Worm (Caenorhabditis elegans) whole organism, young adult: ENCODE measurements around the gene flp-2.

Experiments
- C06A6.2 ChIP-seq: fragments of 200-800 bp; sonication (Bioruptor generic); conservative IDR thresholded peaks from 2 replicates; pipeline ENCODE4 v1.3.6; 2022; ENCODE audit warnings: missing genetic modification characterization, missing compliant biosample characterization
- F23B12.7 ChIP-seq: sonication (generic microtip); optimal IDR thresholded peaks from 2 replicates; lab custom pipeline; 2017; ENCODE audit warnings: missing genetic modification characterization, mild to moderate bottlenecking, missing compliant biosample characterization, antibody characterized with exemption, moderate library complexity; ENCODE audit not compliant: insufficient read depth
- F37B4.10 ChIP-seq: fragments of 200-800 bp; sonication (Bioruptor generic); IDR thresholded peaks from 2 replicates; pipeline ENCODE4 v1.3.6; 2022; ENCODE audit warnings: missing genetic modification characterization, missing compliant biosample characterization
- K11D2.4 ChIP-seq: fragments of 200-800 bp; sonication (Bioruptor generic); IDR thresholded peaks from 2 replicates; pipeline ENCODE4 v1.3.6; 2022; ENCODE audit warnings: missing genetic modification reagents, missing genetic modification characterization, missing compliant biosample characterization
- akir-1 ChIP-seq: fragments of 200-800 bp; sonication (Bioruptor generic); optimal IDR thresholded peaks from 2 replicates; lab custom pipeline; 2018; ENCODE audit warnings: mild to moderate bottlenecking, missing genetic modification characterization, moderate library complexity, missing compliant biosample characterization
- aptf-3 ChIP-seq: fragments of 200-800 bp; sonication (Bioruptor generic); IDR thresholded peaks from 2 replicates; pipeline ENCODE4 v1.3.6; 2022; ENCODE audit warnings: missing genetic modification characterization, missing compliant biosample characterization
- atf-7 ChIP-seq: sonication (generic microtip); optimal IDR thresholded peaks from 2 replicates; lab custom pipeline; 2017; ENCODE audit warnings: mild to moderate bottlenecking, missing genetic modification characterization, missing compliant biosample characterization
- attf-3 ChIP-seq: fragments of 200-800 bp; sonication (Bioruptor generic); conservative IDR thresholded peaks from 2 replicates; pipeline ENCODE4 v1.3.6; 2022; ENCODE audit warnings: missing genetic modification reagents, missing genetic modification characterization, missing compliant biosample characterization
- ccch-3 ChIP-seq: fragments of 200-800 bp; sonication (Bioruptor generic); optimal IDR thresholded peaks from 2 replicates; lab custom pipeline; 2018; ENCODE audit warnings: mild to moderate bottlenecking, missing genetic modification characterization, missing compliant biosample characterization
- cebp-2 ChIP-seq: fragments of 200-800 bp; sonication (Bioruptor generic); IDR thresholded peaks from 2 replicates; pipeline ENCODE4 v1.3.6; 2022; ENCODE audit warnings: missing genetic modification characterization, missing compliant biosample characterization
- ceh-100 ChIP-seq: fragments of 200-800 bp; sonication (Bioruptor generic); IDR thresholded peaks from 2 replicates; pipeline ENCODE4 v1.3.6; 2022; ENCODE audit warnings: missing genetic modification reagents, missing genetic modification characterization, missing compliant biosample characterization
- ceh-79 ChIP-seq: sonication (generic microtip); optimal IDR thresholded peaks from 2 replicates; lab custom pipeline; 2017; ENCODE audit warnings: mild to moderate bottlenecking, missing genetic modification characterization, missing compliant biosample characterization
- ceh-91 ChIP-seq: fragments of 200-800 bp; sonication (Bioruptor generic); IDR thresholded peaks from 2 replicates; pipeline ENCODE4 v1.3.6; 2022; ENCODE audit warnings: missing genetic modification reagents, missing genetic modification characterization, missing compliant biosample characterization
- chd-7 ChIP-seq: sonication (generic microtip); optimal IDR thresholded peaks from 2 replicates; lab custom pipeline; 2016; ENCODE audit warnings: mild to moderate bottlenecking, missing genetic modification characterization, moderate library complexity, missing compliant biosample characterization
- dox-1 ChIP-seq: fragments of 200-800 bp; sonication (Bioruptor generic); IDR thresholded peaks from 2 replicates; pipeline ENCODE4 v1.3.6; 2022; ENCODE audit warnings: missing genetic modification reagents, missing genetic modification characterization, missing compliant biosample characterization
- dpff-1 ChIP-seq: sonication (generic microtip); optimal IDR thresholded peaks from 2 replicates; lab custom pipeline; 2017; ENCODE audit warnings: mild to moderate bottlenecking, missing genetic modification characterization, missing compliant biosample characterization
- egrh-3 ChIP-seq: fragments of 200-800 bp; sonication (Bioruptor generic); IDR thresholded peaks from 2 replicates; pipeline ENCODE4 v1.3.6; 2022; ENCODE audit warnings: missing genetic modification reagents, missing genetic modification characterization, missing compliant biosample characterization
- gei-17 ChIP-seq: fragments of 200-800 bp; sonication (Bioruptor generic); optimal IDR thresholded peaks from 2 replicates; lab custom pipeline; 2018; ENCODE audit warnings: mild to moderate bottlenecking, missing genetic modification characterization, missing compliant biosample characterization
- him-1 ChIP-seq: sonication (generic microtip); optimal IDR thresholded peaks from 2 replicates; lab custom pipeline; 2016; ENCODE audit warnings: missing genotype, missing genetic modification reagents, missing genetic modification characterization, missing compliant biosample characterization
- hmg-20 ChIP-seq: fragments of 200-800 bp; sonication (Bioruptor generic); IDR thresholded peaks from 2 replicates; pipeline ENCODE4 v1.3.6; 2022; ENCODE audit warnings: missing genetic modification reagents, missing genetic modification characterization, missing compliant biosample characterization
- let-526 ChIP-seq: fragments of 200-800 bp; sonication (Bioruptor generic); IDR thresholded peaks from 2 replicates; pipeline ENCODE4 v1.3.6; 2022; ENCODE audit warnings: missing genetic modification reagents, missing genetic modification characterization, missing compliant biosample characterization
- lin-35 ChIP-seq, 3 experiments: fragments of 150-350 bp in 2 of 3; sonication (generic microtip) in 1 of 3; optimal IDR thresholded peaks; 2 replicates each; lab custom pipeline; 2014 to 2018; ENCODE audit warnings: missing biosample characterization in 3 of 3, missing genetic modification characterization in 3 of 3, missing genetic modification reagents in 3 of 3
- mes-4 ChIP-seq: sonication (generic microtip); optimal IDR thresholded peaks from 2 replicates; lab custom pipeline; 2016; ENCODE audit warnings: missing genotype, missing genetic modification characterization, missing compliant biosample characterization
- nhr-80 ChIP-seq: sonication (generic microtip); optimal IDR thresholded peaks from 2 replicates; lab custom pipeline; 2016; ENCODE audit warnings: missing genetic modification characterization, missing compliant biosample characterization
- rcor-1 ChIP-seq: fragments of 200-800 bp; sonication (Bioruptor generic); IDR thresholded peaks from 2 replicates; pipeline ENCODE4 v1.3.6; 2022; ENCODE audit warnings: missing genetic modification reagents, missing genetic modification characterization, missing compliant biosample characterization
- snpc-3.4 ChIP-seq: sonication (generic microtip); optimal IDR thresholded peaks from 2 replicates; lab custom pipeline; 2017; ENCODE audit warnings: missing genetic modification characterization, mild to moderate bottlenecking, missing compliant biosample characterization, antibody characterized with exemption, moderate library complexity, missing genotype, missing genetic modification reagents
- snpc-4 ChIP-seq, 5 experiments: fragments of 150-350 bp in 1 of 5; sonication (generic microtip) in 4 of 5; optimal IDR thresholded peaks; 2 replicates each; lab custom pipeline; 2014 to 2018; ENCODE audit warnings: missing genetic modification characterization in 5 of 5, missing biosample characterization in 3 of 5, antibody characterized with exemption in 2 of 5, mild to moderate bottlenecking in 2 of 5, missing compliant biosample characterization in 2 of 5, missing genotype in 2 of 5, moderate library complexity in 2 of 5, missing genetic modification reagents in 1 of 5
- somi-1 ChIP-seq: fragments of 200-800 bp; sonication (Bioruptor generic); optimal IDR thresholded peaks from 2 replicates; lab custom pipeline; 2018; ENCODE audit warnings: mild to moderate bottlenecking, missing genetic modification characterization, missing compliant biosample characterization
- sptf-2 ChIP-seq: fragments of 200-800 bp; sonication (Bioruptor generic); optimal IDR thresholded peaks from 2 replicates; lab custom pipeline; 2018; ENCODE audit warnings: mild to moderate bottlenecking, missing genetic modification characterization, missing compliant biosample characterization
- tbx-9 ChIP-seq: sonication (generic microtip); optimal IDR thresholded peaks from 2 replicates; lab custom pipeline; 2016; ENCODE audit warnings: borderline replicate concordance, missing genetic modification characterization, inconsistent platforms, missing compliant biosample characterization
- tlf-1 ChIP-seq: fragments of 200-800 bp; sonication (Bioruptor generic); optimal IDR thresholded peaks from 2 replicates; lab custom pipeline; 2018; ENCODE audit warnings: mild to moderate bottlenecking, missing genetic modification characterization, missing compliant biosample characterization
- unc-130 ChIP-seq: sonication (generic microtip); optimal IDR thresholded peaks from 2 replicates; lab custom pipeline; 2016; ENCODE audit warnings: missing genetic modification reagents, missing genetic modification characterization, missing compliant biosample characterization
- zfh-2 ChIP-seq: fragments of 200-800 bp; sonication (Bioruptor generic); conservative IDR thresholded peaks from 2 replicates; pipeline ENCODE4 v1.3.6; 2022; ENCODE audit warnings: missing genetic modification reagents, missing genetic modification characterization, missing compliant biosample characterization
- ztf-22 ChIP-seq: fragments of 200-800 bp; sonication (Bioruptor generic); optimal IDR thresholded peaks from 2 replicates; lab custom pipeline; 2018; ENCODE audit warnings: mild to moderate bottlenecking, missing genetic modification characterization, moderate library complexity, missing compliant biosample characterization
- ztf-25 ChIP-seq: fragments of 200-800 bp; sonication (Bioruptor generic); IDR thresholded peaks from 2 replicates; pipeline ENCODE4 v1.3.6; 2022; ENCODE audit warnings: missing genetic modification reagents, missing genetic modification characterization, missing compliant biosample characterization
- ztf-26 ChIP-seq: sonication (generic microtip); optimal IDR thresholded peaks from 2 replicates; lab custom pipeline; 2017; ENCODE audit warnings: missing genetic modification characterization, missing compliant biosample characterization

The flp-2 gene

DNA sequence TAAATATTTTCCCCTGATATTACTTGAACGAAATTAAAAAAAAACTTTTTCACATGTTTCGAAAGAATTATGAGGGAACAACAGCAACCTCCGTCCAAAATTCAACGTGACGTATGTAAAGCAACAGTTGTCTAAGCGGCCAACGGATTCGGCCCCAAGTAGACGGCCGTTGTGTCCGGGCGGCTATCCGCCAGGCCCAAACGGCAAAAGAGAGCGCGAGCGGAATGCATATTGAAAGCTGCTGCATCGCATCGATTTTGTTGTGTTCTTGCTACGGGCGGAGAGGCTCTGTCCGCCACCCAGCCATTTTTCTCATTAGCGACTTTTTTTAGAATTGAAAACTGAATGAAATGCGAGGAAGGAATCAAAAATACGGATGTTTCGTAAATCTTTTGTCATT lies 15.8 kb downstream of the flp-2 start:
- TF ChIP-seq zfh-2, result peak; percentile 55
- no peak for TF ChIP-seq akir-1
- no peak for TF ChIP-seq rcor-1
- no peak for TF ChIP-seq ccch-3

DNA sequence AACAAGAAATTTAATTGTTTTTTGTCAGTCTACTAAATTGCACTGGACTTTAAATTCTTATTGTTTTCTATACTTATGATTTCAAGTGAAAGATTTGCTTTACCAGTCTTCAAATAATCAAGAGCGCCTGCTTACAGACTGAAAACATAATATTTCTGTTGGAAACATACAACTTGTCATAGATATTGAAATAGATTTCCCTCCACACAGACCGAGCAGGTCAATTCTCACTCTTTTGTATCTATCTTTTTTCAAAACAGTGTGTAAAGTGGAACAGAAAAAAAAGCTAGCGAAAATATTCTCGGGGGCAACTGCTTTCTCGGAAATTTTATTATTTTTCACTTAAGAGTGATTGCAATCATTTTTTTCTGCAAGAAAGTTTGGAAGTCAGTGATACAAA lies 16.4 kb downstream of the flp-2 start:
- no peak for TF ChIP-seq atf-7
- TF ChIP-seq hmg-20 (GFP tag; lab: Robert Waterston, UW), result no peak
- no peak for TF ChIP-seq ceh-79 (tag; lab: Kevin White, UChicago)
- TF ChIP-seq sptf-2 (GFP tag; lab: Kevin White, UChicago), result no peak
- TF ChIP-seq zfh-2, result no peak
- no peak for TF ChIP-seq F23B12.7 (tag; lab: Kevin White, UChicago)
- no peak for TF ChIP-seq cebp-2 (GFP tag; lab: Robert Waterston, UW)
- no peak for TF ChIP-seq him-1
- TF ChIP-seq gei-17 (GFP tag; lab: Kevin White, UChicago), result no peak
- TF ChIP-seq ztf-22 (GFP tag; lab: Kevin White, UChicago), result no peak
- no peak for TF ChIP-seq K11D2.4 (GFP tag; lab: Robert Waterston, UW)
- no peak for TF ChIP-seq dpff-1 (tag; lab: Kevin White, UChicago)

DNA sequence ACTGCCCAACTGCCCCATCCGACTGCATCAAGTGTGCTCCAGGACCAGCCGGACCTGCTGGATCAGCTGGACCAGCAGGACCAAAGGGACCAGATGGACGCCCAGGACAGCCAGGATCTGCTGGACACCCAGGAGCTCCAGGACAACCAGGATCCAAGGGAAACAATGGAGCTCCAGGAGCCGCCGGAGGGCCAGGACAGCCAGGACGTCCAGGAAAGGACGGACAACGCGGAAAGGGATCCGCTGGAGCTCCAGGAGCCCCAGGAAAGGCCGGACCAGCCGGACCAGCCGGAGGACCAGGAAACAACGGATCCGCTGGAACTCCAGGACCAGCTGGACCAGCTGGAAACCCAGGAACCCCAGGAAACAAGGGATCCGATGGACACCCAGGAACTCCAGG lies 17.0 kb downstream of the flp-2 start:
- TF ChIP-seq dox-1 (GFP tag; lab: Robert Waterston, UW) (peak; percentile 43; the same call in 1 of the 2 replicates), lin-35 (GFP tag; optimal IDR thresholded peaks at IDR 0.05; lab: Kevin White, UChicago) (no peak), ceh-100 (GFP tag; lab: Robert Waterston, UW) (no peak), zfh-2 (peak; percentile 94), unc-130 (GFP tag; lab: Kevin White, UChicago) (no peak), tbx-9 (no peak), aptf-3 (GFP tag; lab: Robert Waterston, UW) (no peak), chd-7 (tag; lab: Kevin White, UChicago) (no peak), snpc-4 (GFP tag; optimal IDR thresholded peaks at IDR 0.05; lab: Kevin White, UChicago) (no peak), snpc-4 (tag; optimal IDR thresholded peaks at IDR 0.05; lab: Kevin White, UChicago) (no peak), somi-1 (no peak), C06A6.2 (GFP tag; lab: Robert Waterston, UW) (no peak), let-526 (GFP tag; lab: Robert Waterston, UW) (no peak), tlf-1 (GFP tag; lab: Kevin White, UChicago) (no peak), attf-3 (GFP tag; lab: Robert Waterston, UW) (no peak), ceh-91 (GFP tag; lab: Robert Waterston, UW) (no peak), ztf-25 (GFP tag; lab: Robert Waterston, UW) (no peak), ztf-26 (tag; lab: Kevin White, UChicago) (no peak), F37B4.10 (0 out of 2 replicates have a peak, but pooled peaks have one; percentile 60), ztf-22 (GFP tag; lab: Kevin White, UChicago) (no peak), mes-4 (tag; lab: Kevin White, UChicago) (peak; percentile 0), snpc-3.4 (tag; lab: Kevin White, UChicago) (no peak), egrh-3 (peak; percentile 96), nhr-80 (tag; lab: Kevin White, UChicago) (no peak), akir-1 (no peak)
